Fruit fly (Drosophila melanogaster) whole organism, embryonic: ENCODE results near the gene Hrb27C.

ENCODE experiments used
- Adf1 ChIP-seq: fragments of 200-800 bp; sonication (Bioruptor generic); IDR thresholded peaks from 2 replicates; pipeline ENCODE4 v1.3.6; 2022; ENCODE audit warnings: missing biosample characterization, missing genetic modification characterization
- Asciz ChIP-seq: fragments of 200-800 bp; sonication (Bioruptor generic); optimal IDR thresholded peaks from 2 replicates; lab custom pipeline; 2017; ENCODE audit warnings: missing biosample characterization, mild to moderate bottlenecking, missing genetic modification characterization, missing genetic modification reagents
- BEAF-32 ChIP-seq: fragments of 200-800 bp; sonication (Bioruptor generic); optimal IDR thresholded peaks from 3 replicates; lab custom pipeline; 2017; ENCODE audit warnings: missing biosample characterization, missing genetic modification characterization, mild to moderate bottlenecking, moderate library complexity, missing genetic modification reagents
- BtbVII ChIP-seq: fragments of 200-800 bp; sonication (Bioruptor generic); optimal IDR thresholded peaks from 3 replicates; lab custom pipeline; 2017; ENCODE audit warnings: missing biosample characterization, mild to moderate bottlenecking, missing genetic modification characterization
- CG10209 ChIP-seq: fragments of 200-800 bp; sonication (Bioruptor generic); optimal IDR thresholded peaks from 3 replicates; lab custom pipeline; 2017; ENCODE audit warnings: missing biosample characterization, mild to moderate bottlenecking, missing genetic modification characterization, missing genetic modification reagents
- CG10321 ChIP-seq: fragments of 200-800 bp; sonication (Bioruptor generic); IDR thresholded peaks from 2 replicates; pipeline ENCODE4 v1.3.6; 2022; ENCODE audit warnings: missing biosample characterization, missing genetic modification characterization
- CG10366 ChIP-seq: fragments of 200-800 bp; sonication (Bioruptor generic); IDR thresholded peaks from 2 replicates; pipeline ENCODE4 v1.3.6; 2022; ENCODE audit warnings: missing biosample characterization, missing genetic modification characterization
- CG12104 ChIP-seq: fragments of 200-800 bp; sonication (Bioruptor generic); optimal IDR thresholded peaks from 3 replicates; lab custom pipeline; 2016; ENCODE audit warnings: missing biosample characterization, missing genetic modification characterization
- CG15479 ChIP-seq: fragments of 200-800 bp; sonication (Bioruptor generic); optimal IDR thresholded peaks from 3 replicates; lab custom pipeline; 2019; ENCODE audit warnings: missing biosample characterization, mild to moderate bottlenecking, missing genetic modification characterization, moderate library complexity
- CG16779 ChIP-seq: fragments of 200-800 bp; sonication (Bioruptor generic); IDR thresholded peaks from 2 replicates; pipeline ENCODE4 v1.3.6; 2022; ENCODE audit warnings: missing biosample characterization, missing genetic modification characterization
- CG2199 ChIP-seq: fragments of 200-800 bp; sonication (Bioruptor generic); IDR thresholded peaks from 3 replicates; pipeline ENCODE4 v1.3.6; 2022; ENCODE audit warnings: missing biosample characterization, missing genetic modification characterization
- CG2678 ChIP-seq: fragments of 200-800 bp; sonication (Bioruptor generic); optimal IDR thresholded peaks from 3 replicates; lab custom pipeline; 2019; ENCODE audit warnings: missing biosample characterization, mild to moderate bottlenecking, missing genetic modification characterization, moderate library complexity
- CG2712 ChIP-seq: fragments of 200-800 bp; optimal IDR thresholded peaks from 3 replicates; lab custom pipeline; 2019; ENCODE audit warnings: missing biosample characterization, mild to moderate bottlenecking, missing genetic modification characterization, moderate library complexity
- CG42726 ChIP-seq: fragments of 200-800 bp; sonication (Bioruptor generic); IDR thresholded peaks from 2 replicates; pipeline ENCODE4 v1.3.6; 2022; ENCODE audit warnings: missing biosample characterization, missing genetic modification characterization; ENCODE audit not compliant: partially characterized antibody
- CG4328 ChIP-seq: fragments of 200-800 bp; sonication (Bioruptor generic); optimal IDR thresholded peaks from 3 replicates; lab custom pipeline; 2017; ENCODE audit warnings: missing biosample characterization, missing genetic modification reagents, missing genetic modification characterization
- CG43689 ChIP-seq: fragments of 200-800 bp; sonication (Bioruptor generic); IDR thresholded peaks from 2 replicates; pipeline ENCODE4 v1.3.6; 2022; ENCODE audit warnings: missing biosample characterization, missing genetic modification characterization
- CG6175 ChIP-seq: fragments of 200-800 bp; sonication (Bioruptor generic); IDR thresholded peaks from 3 replicates; pipeline ENCODE4 v1.3.6; 2022; ENCODE audit warnings: missing biosample characterization, missing genetic modification characterization
- CG8290 ChIP-seq, 3 experiments: fragments of 200-800 bp; sonication (Bioruptor generic); optimal IDR thresholded peaks; 2 replicates each; lab custom pipeline; 2016 to 2019; ENCODE audit warnings: missing biosample characterization in 3 of 3, missing genetic modification characterization in 3 of 3, mild to moderate bottlenecking in 2 of 3, moderate library complexity in 1 of 3
- CG8924 ChIP-seq: fragments of 200-800 bp; optimal IDR thresholded peaks from 3 replicates; lab custom pipeline; 2019; ENCODE audit warnings: missing biosample characterization, mild to moderate bottlenecking, missing genetic modification characterization, moderate library complexity
- CG9797 ChIP-seq: fragments of 200-800 bp; sonication (Bioruptor generic); optimal IDR thresholded peaks from 3 replicates; lab custom pipeline; 2018; ENCODE audit warnings: missing biosample characterization, mild to moderate bottlenecking, missing genetic modification characterization
- Drgx ChIP-seq: fragments of 200-800 bp; sonication (Bioruptor generic); IDR thresholded peaks from 2 replicates; pipeline ENCODE4 v1.3.6; 2022; ENCODE audit warnings: missing biosample characterization, missing genetic modification characterization
- HHEX ChIP-seq: fragments of 200-800 bp; sonication (Bioruptor generic); optimal IDR thresholded peaks from 3 replicates; lab custom pipeline; 2017; ENCODE audit warnings: missing biosample characterization, mild to moderate bottlenecking, missing genetic modification characterization, missing genetic modification reagents
- HLH3B ChIP-seq: fragments of 200-800 bp; sonication (Bioruptor generic); IDR thresholded peaks from 2 replicates; pipeline ENCODE4 v1.3.6; 2022; ENCODE audit warnings: missing biosample characterization, missing genetic modification characterization
- HLHmδ ChIP-seq: fragments of 200-800 bp; sonication (Bioruptor generic); optimal IDR thresholded peaks from 2 replicates; lab custom pipeline; 2018; ENCODE audit warnings: missing biosample characterization, mild to moderate bottlenecking, missing genetic modification characterization, moderate library complexity
- Jarid2 ChIP-seq: fragments of 200-800 bp; sonication (Bioruptor generic); optimal IDR thresholded peaks from 3 replicates; lab custom pipeline; 2017; ENCODE audit warnings: mild to moderate bottlenecking, missing biosample characterization, missing genetic modification reagents, missing genetic modification characterization
- MBD-R2 ChIP-seq: fragments of 200-800 bp; sonication (Bioruptor generic); IDR thresholded peaks from 2 replicates; pipeline ENCODE4 v1.3.6; 2022; ENCODE audit warnings: missing biosample characterization, missing genetic modification characterization
- Opbp ChIP-seq: fragments of 200-800 bp; sonication (Bioruptor generic); IDR thresholded peaks from 3 replicates; pipeline ENCODE4 v1.3.6; 2022; ENCODE audit warnings: missing biosample characterization, missing genetic modification characterization; ENCODE audit not compliant: partially characterized antibody
- Scr ChIP-seq: fragments of 200-800 bp; sonication (Bioruptor generic); IDR thresholded peaks from 2 replicates; pipeline ENCODE4 v1.3.6; 2022; ENCODE audit warnings: missing biosample characterization, missing genetic modification characterization; ENCODE audit not compliant: partially characterized antibody
- Trl ChIP-seq, 3 experiments: fragments of >200 bp in 2 of 3; fragments of 200-800 bp in 1 of 3; sonication (Bioruptor generic) in 1 of 3; optimal IDR thresholded peaks; 2 replicates in 1 of 3; 3 replicates in 2 of 3; lab custom pipeline; 2016 to 2017; ENCODE audit warnings: missing biosample characterization in 1 of 3, missing genetic modification characterization in 1 of 3
- bowl ChIP-seq: fragments of 200-800 bp; sonication (Bioruptor generic); IDR thresholded peaks from 2 replicates; pipeline ENCODE4 v1.3.6; 2022; ENCODE audit warnings: missing biosample characterization, missing genetic modification characterization
- cad ChIP-seq: fragments of >200 bp; optimal IDR thresholded peaks from 2 replicates; lab custom pipeline; 2017; ENCODE audit warnings: missing biosample characterization, missing genetic modification characterization
- cg ChIP-seq: fragments of 200-800 bp; sonication (Bioruptor generic); optimal IDR thresholded peaks from 3 replicates; lab custom pipeline; 2019; ENCODE audit warnings: missing biosample characterization, mild to moderate bottlenecking, missing genetic modification characterization, moderate library complexity
- chm ChIP-seq: fragments of 200-800 bp; sonication (Bioruptor generic); IDR thresholded peaks from 2 replicates; pipeline ENCODE4 v1.3.6; 2022; ENCODE audit warnings: missing biosample characterization, missing genetic modification characterization
- chn ChIP-seq: fragments of 200-800 bp; sonication (Bioruptor generic); optimal IDR thresholded peaks from 2 replicates; lab custom pipeline; 2016; ENCODE audit warnings: missing biosample characterization, missing genetic modification characterization
- dan ChIP-seq: fragments of 200-800 bp; sonication (Bioruptor generic); IDR thresholded peaks from 2 replicates; pipeline ENCODE4 v1.3.6; 2022; ENCODE audit warnings: missing biosample characterization, missing genetic modification characterization
- esg ChIP-seq: fragments of 200-800 bp; sonication (Bioruptor generic); conservative IDR thresholded peaks from 2 replicates; pipeline ENCODE4 v1.3.6; 2022; ENCODE audit warnings: missing biosample characterization, missing genetic modification characterization
- ewg ChIP-seq: fragments of 200-800 bp; sonication (Bioruptor generic); optimal IDR thresholded peaks from 3 replicates; lab custom pipeline; 2017; ENCODE audit warnings: mild to moderate bottlenecking, missing biosample characterization, missing genetic modification reagents, missing genetic modification characterization
- ftz-f1 ChIP-seq: fragments of 200-800 bp; sonication (Bioruptor generic); optimal IDR thresholded peaks from 2 replicates; lab custom pipeline; 2016; ENCODE audit warnings: missing biosample characterization, missing genetic modification characterization
- gsb ChIP-seq: fragments of 200-800 bp; sonication (Bioruptor generic); IDR thresholded peaks from 2 replicates; pipeline ENCODE4 v1.3.6; 2022; ENCODE audit warnings: missing biosample characterization, missing genetic modification characterization
- kah ChIP-seq: fragments of 200-800 bp; sonication (Bioruptor generic); optimal IDR thresholded peaks from 2 replicates; lab custom pipeline; 2018; ENCODE audit warnings: missing biosample characterization, mild to moderate bottlenecking, missing genetic modification characterization
- nerfin-1 ChIP-seq: fragments of 200-800 bp; sonication (Bioruptor generic); optimal IDR thresholded peaks from 3 replicates; lab custom pipeline; 2019; ENCODE audit warnings: missing biosample characterization, mild to moderate bottlenecking, missing genetic modification characterization, moderate library complexity
- pzg ChIP-seq: fragments of 200-800 bp; sonication (Bioruptor generic); optimal IDR thresholded peaks from 3 replicates; lab custom pipeline; 2018; ENCODE audit warnings: missing biosample characterization, mild to moderate bottlenecking, missing genetic modification characterization, moderate library complexity
- repo ChIP-seq: fragments of 200-800 bp; sonication (Bioruptor generic); optimal IDR thresholded peaks from 2 replicates; lab custom pipeline; 2016; ENCODE audit warnings: missing biosample characterization, missing genetic modification characterization
- scrt ChIP-seq: fragments of 200-800 bp; sonication (Bioruptor generic); optimal IDR thresholded peaks from 2 replicates; lab custom pipeline; 2018; ENCODE audit warnings: missing biosample characterization, mild to moderate bottlenecking, missing genetic modification characterization, moderate library complexity
- sens-2 ChIP-seq: fragments of 200-800 bp; sonication (Bioruptor generic); IDR thresholded peaks from 2 replicates; pipeline ENCODE4 v1.3.6; 2022; ENCODE audit warnings: missing biosample characterization, missing genetic modification characterization
- shn ChIP-seq: fragments of 200-800 bp; sonication (Bioruptor generic); optimal IDR thresholded peaks from 3 replicates; lab custom pipeline; 2016; ENCODE audit warnings: missing biosample characterization, missing genetic modification characterization
- sima ChIP-seq: fragments of 200-800 bp; sonication (Bioruptor generic); optimal IDR thresholded peaks from 2 replicates; lab custom pipeline; 2016; ENCODE audit warnings: missing biosample characterization, missing genetic modification characterization
- slbo ChIP-seq: fragments of 200-800 bp; sonication (Bioruptor generic); IDR thresholded peaks from 2 replicates; pipeline ENCODE4 v1.3.6; 2022; ENCODE audit warnings: missing biosample characterization, missing genetic modification characterization
- sna ChIP-seq: fragments of 200-800 bp; sonication (Bioruptor generic); IDR thresholded peaks from 2 replicates; pipeline ENCODE4 v1.3.6; 2022; ENCODE audit warnings: missing biosample characterization, missing genetic modification characterization; ENCODE audit not compliant: partially characterized antibody
- stwl ChIP-seq: fragments of 200-800 bp; sonication (Bioruptor generic); optimal IDR thresholded peaks from 3 replicates; lab custom pipeline; 2018; ENCODE audit warnings: missing biosample characterization, mild to moderate bottlenecking, missing genetic modification characterization, moderate library complexity

Hrb27C gene

dm6 chr2L:6939698-6940097 lies 19.2 kb downstream of the Hrb27C start (continued):
- TF ChIP-seq Drgx (GFP tag; lab: Robert Waterston, UW) (no peak), Opbp (GFP tag; lab: Robert Waterston, UW) (peak; percentile 46; the same call in 1 of the 3 replicates), nerfin-1 (tag; lab: Kevin White, UChicago) (no peak), CG8924 (tag; lab: Kevin White, UChicago) (peak; percentile 16), shn (GFP tag; lab: Kevin White, UChicago) (no peak), CG9797 (GFP tag; lab: Kevin White, UChicago) (no peak), CG43689 (GFP tag; lab: Robert Waterston, UW) (no peak), bowl (GFP tag; lab: Robert Waterston, UW) (no peak), sna (GFP tag; lab: Robert Waterston, UW) (no peak), cg (peak; percentile 39), HLH3B (GFP tag; lab: Robert Waterston, UW) (no peak), CG10321 (GFP tag; lab: Robert Waterston, UW) (peak; percentile 88), CG42726 (GFP tag; lab: Robert Waterston, UW) (no peak), CG10209 (no peak), kah (GFP tag; lab: Kevin White, UChicago) (no peak), BEAF-32 (peak; percentile 9), dan (GFP tag; lab: Robert Waterston, UW) (no peak), scrt (GFP tag; lab: Kevin White, UChicago) (no peak), stwl (tag; lab: Kevin White, UChicago) (peak; percentile 42), CG6175 (GFP tag; lab: Robert Waterston, UW) (no peak), gsb (GFP tag; lab: Robert Waterston, UW) (no peak), HHEX (no peak), CG2678 (tag; lab: Kevin White, UChicago) (no peak), CG8290 (GFP tag; optimal IDR thresholded peaks at IDR 0.05; lab: Kevin White, UChicago) (peak; percentile 33), CG8290 (tag; optimal IDR thresholded peaks at IDR 0.05; lab: Kevin White, UChicago) (peak in 1 of 2 experiments; percentile 35), CG2712 (tag; lab: Kevin White, UChicago) (no peak), CG10366 (no peak), CG12104 (GFP tag; lab: Kevin White, UChicago) (no peak), ftz-f1 (GFP tag; lab: Kevin White, UChicago) (no peak), sens-2 (GFP tag; lab: Robert Waterston, UW) (no peak), MBD-R2 (GFP tag; lab: Robert Waterston, UW) (peak; percentile 32; the same call in 1 of the 2 replicates), cad (GFP tag; lab: Kevin White, UChicago) (no peak), CG15479 (GFP tag; lab: Kevin White, UChicago) (peak; percentile 49), slbo (no peak), Scr (GFP tag; lab: Robert Waterston, UW) (no peak), Trl (optimal IDR thresholded peaks at IDR 0.05; lab: Kevin White, UChicago) (peak in 1 of 2 experiments; percentile 35), Trl (GFP tag; optimal IDR thresholded peaks at IDR 0.05; lab: Kevin White, UChicago) (no peak), esg (GFP tag; lab: Robert Waterston, UW) (no peak), Jarid2 (GFP tag; lab: Kevin White, UChicago) (no peak), HLHmδ (GFP tag; lab: Kevin White, UChicago) (no peak), CG4328 (GFP tag; lab: Kevin White, UChicago) (no peak), repo (GFP tag; lab: Kevin White, UChicago) (no peak), CG16779 (GFP tag; lab: Robert Waterston, UW) (no peak), pzg (GFP tag; lab: Kevin White, UChicago) (no peak), Asciz (no peak), chn (no peak), ewg (no peak), sima (GFP tag; lab: Kevin White, UChicago) (no peak), CG2199 (0 out of 3 replicates have a peak, but pooled peaks have one; percentile 56), chm (0 out of 2 replicates have a peak, but pooled peaks have one; percentile 44), BtbVII (GFP tag; lab: Kevin White, UChicago) (no peak), Adf1 (GFP tag; lab: Robert Waterston, UW) (no peak)
